Worm (Caenorhabditis elegans) whole organism, L3 larva: ENCODE results near the gene T12A7.2.

Experiments
- R02D3.7 ChIP-seq: fragments of 150-350 bp; optimal IDR thresholded peaks from 2 replicates; lab custom pipeline; 2014; ENCODE audit warnings: missing biosample characterization, missing genetic modification characterization
- ZK546.5 ChIP-seq: sonication (generic microtip); optimal IDR thresholded peaks from 2 replicates; lab custom pipeline; 2017; ENCODE audit warnings: missing biosample characterization, missing genetic modification characterization
- aly-2 ChIP-seq: fragments of 150-350 bp; optimal IDR thresholded peaks from 2 replicates; lab custom pipeline; 2014; ENCODE audit warnings: missing biosample characterization, missing genetic modification characterization
- ama-1 ChIP-seq: fragments of 150-350 bp; optimal IDR thresholded peaks from 2 replicates; lab custom pipeline; 2018
- ceh-16 ChIP-seq: sonication (generic microtip); optimal IDR thresholded peaks from 2 replicates; lab custom pipeline; 2017; ENCODE audit warnings: missing biosample characterization, missing genetic modification characterization
- ceh-28 ChIP-seq: fragments of 150-350 bp; optimal IDR thresholded peaks from 2 replicates; lab custom pipeline; 2014; ENCODE audit warnings: missing biosample characterization, missing genetic modification reagents, missing genetic modification characterization
- ceh-82 ChIP-seq: fragments of 150-350 bp; optimal IDR thresholded peaks from 2 replicates; lab custom pipeline; 2014; ENCODE audit warnings: missing biosample characterization, missing genetic modification characterization
- ceh-9 ChIP-seq: sonication (generic microtip); optimal IDR thresholded peaks from 2 replicates; lab custom pipeline; 2018; ENCODE audit warnings: missing biosample characterization, missing genetic modification characterization
- egl-5 ChIP-seq: fragments of 150-350 bp; optimal IDR thresholded peaks from 2 replicates; lab custom pipeline; 2017; ENCODE audit warnings: missing biosample characterization, missing genetic modification reagents, missing genetic modification characterization, inconsistent platforms
- elt-1 ChIP-seq: fragments of 150-350 bp; optimal IDR thresholded peaks from 2 replicates; lab custom pipeline; 2014; ENCODE audit warnings: missing biosample characterization, missing genetic modification characterization
- elt-2 ChIP-seq: sonication (generic microtip); optimal IDR thresholded peaks from 2 replicates; lab custom pipeline; 2016; ENCODE audit warnings: missing genetic modification reagents, mild to moderate bottlenecking, missing genetic modification characterization, missing compliant biosample characterization
- elt-3 ChIP-seq, 3 experiments: fragments of 150-350 bp in 1 of 3; sonication (generic microtip) in 2 of 3; optimal IDR thresholded peaks; 2 replicates in 2 of 3; 4 replicates in 1 of 3; lab custom pipeline; 2014 to 2017; ENCODE audit warnings: missing biosample characterization in 3 of 3, missing genetic modification characterization in 3 of 3
- fkh-10 ChIP-seq: sonication (generic microtip); optimal IDR thresholded peaks from 2 replicates; lab custom pipeline; 2017; ENCODE audit warnings: missing biosample characterization, missing genetic modification reagents, missing genetic modification characterization
- hmg-11 ChIP-seq: sonication (generic microtip); optimal IDR thresholded peaks from 2 replicates; lab custom pipeline; 2016; ENCODE audit warnings: missing genetic modification characterization, missing compliant biosample characterization
- jun-1 ChIP-seq: fragments of 150-350 bp; optimal IDR thresholded peaks from 2 replicates; lab custom pipeline; 2014; ENCODE audit warnings: missing biosample characterization, missing genetic modification reagents, missing genetic modification characterization
- lin-39 ChIP-seq: fragments of 150-350 bp; optimal IDR thresholded peaks from 2 replicates; lab custom pipeline; 2018; ENCODE audit warnings: missing biosample characterization, missing genetic modification reagents, missing genetic modification characterization
- lsy-12 ChIP-seq: sonication (generic microtip); optimal IDR thresholded peaks from 2 replicates; lab custom pipeline; 2016; ENCODE audit warnings: mild to moderate bottlenecking, missing genetic modification characterization, missing compliant biosample characterization
- mdl-1 ChIP-seq: fragments of 150-350 bp; optimal IDR thresholded peaks from 2 replicates; lab custom pipeline; 2014; ENCODE audit warnings: missing biosample characterization, missing genetic modification characterization
- nfya-1 ChIP-seq: sonication (generic microtip); optimal IDR thresholded peaks from 2 replicates; lab custom pipeline; 2017; ENCODE audit warnings: missing genetic modification characterization, mild to moderate bottlenecking, missing compliant biosample characterization, antibody characterized with exemption, moderate library complexity; ENCODE audit not compliant: insufficient read depth
- nhr-11 ChIP-seq: fragments of 150-350 bp; optimal IDR thresholded peaks from 2 replicates; lab custom pipeline; 2014; ENCODE audit warnings: missing biosample characterization, missing genetic modification characterization
- nhr-12 ChIP-seq: fragments of 150-350 bp; optimal IDR thresholded peaks from 2 replicates; lab custom pipeline; 2014; ENCODE audit warnings: missing biosample characterization, missing genetic modification characterization
- nhr-23 ChIP-seq: fragments of 150-350 bp; optimal IDR thresholded peaks from 2 replicates; lab custom pipeline; 2014; ENCODE audit warnings: missing biosample characterization, missing genetic modification reagents, missing genetic modification characterization
- nhr-237 ChIP-seq: fragments of 150-350 bp; optimal IDR thresholded peaks from 2 replicates; lab custom pipeline; 2014; ENCODE audit warnings: missing biosample characterization, missing genetic modification characterization
- nhr-25 ChIP-seq: sonication (generic microtip); optimal IDR thresholded peaks from 2 replicates; lab custom pipeline; 2017; ENCODE audit warnings: missing biosample characterization, missing genetic modification characterization
- nhr-43 ChIP-seq: sonication (generic microtip); optimal IDR thresholded peaks from 2 replicates; lab custom pipeline; 2016; ENCODE audit warnings: mild to moderate bottlenecking, missing genetic modification characterization, missing compliant biosample characterization; ENCODE audit not compliant: poor library complexity, severe bottlenecking
- nhr-67 ChIP-seq: fragments of 150-350 bp; optimal IDR thresholded peaks from 2 replicates; lab custom pipeline; 2014; ENCODE audit warnings: missing biosample characterization, missing genetic modification characterization
- pha-4 ChIP-seq: fragments of 150-350 bp; optimal IDR thresholded peaks from 2 replicates; lab custom pipeline; 2014; ENCODE audit warnings: missing biosample characterization, missing genetic modification reagents, missing genetic modification characterization
- pqm-1 ChIP-seq: fragments of 150-350 bp; optimal IDR thresholded peaks from 2 replicates; lab custom pipeline; 2017; ENCODE audit warnings: missing biosample characterization, missing genetic modification characterization, inconsistent platforms
- sea-2 ChIP-seq: fragments of 150-350 bp; sonication (generic microtip); optimal IDR thresholded peaks from 4 replicates; lab custom pipeline; 2014; ENCODE audit warnings: missing biosample characterization, missing genetic modification reagents, missing genetic modification characterization
- snpc-4 ChIP-seq: fragments of 150-350 bp; optimal IDR thresholded peaks from 2 replicates; lab custom pipeline; 2014; ENCODE audit warnings: missing biosample characterization, missing genetic modification characterization
- tbx-2 ChIP-seq: sonication (generic microtip); optimal IDR thresholded peaks from 2 replicates; lab custom pipeline; 2016; ENCODE audit warnings: mild to moderate bottlenecking, missing genetic modification characterization, missing compliant biosample characterization
- unc-39 ChIP-seq: sonication (generic microtip); optimal IDR thresholded peaks from 4 replicates; lab custom pipeline; 2017; ENCODE audit warnings: missing biosample characterization, missing genetic modification characterization
- unc-62 ChIP-seq: fragments of 150-350 bp; sonication (generic microtip); optimal IDR thresholded peaks from 4 replicates; lab custom pipeline; 2014; ENCODE audit warnings: missing biosample characterization, missing genetic modification reagents, missing genetic modification characterization
- zag-1 ChIP-seq: fragments of 150-350 bp; optimal IDR thresholded peaks from 2 replicates; lab custom pipeline; 2014; ENCODE audit warnings: missing biosample characterization, missing genetic modification characterization
- ztf-11 ChIP-seq: fragments of 150-350 bp; optimal IDR thresholded peaks from 2 replicates; lab custom pipeline; 2014; ENCODE audit warnings: missing biosample characterization, missing genetic modification characterization

Gene T12A7.2

DNA sequence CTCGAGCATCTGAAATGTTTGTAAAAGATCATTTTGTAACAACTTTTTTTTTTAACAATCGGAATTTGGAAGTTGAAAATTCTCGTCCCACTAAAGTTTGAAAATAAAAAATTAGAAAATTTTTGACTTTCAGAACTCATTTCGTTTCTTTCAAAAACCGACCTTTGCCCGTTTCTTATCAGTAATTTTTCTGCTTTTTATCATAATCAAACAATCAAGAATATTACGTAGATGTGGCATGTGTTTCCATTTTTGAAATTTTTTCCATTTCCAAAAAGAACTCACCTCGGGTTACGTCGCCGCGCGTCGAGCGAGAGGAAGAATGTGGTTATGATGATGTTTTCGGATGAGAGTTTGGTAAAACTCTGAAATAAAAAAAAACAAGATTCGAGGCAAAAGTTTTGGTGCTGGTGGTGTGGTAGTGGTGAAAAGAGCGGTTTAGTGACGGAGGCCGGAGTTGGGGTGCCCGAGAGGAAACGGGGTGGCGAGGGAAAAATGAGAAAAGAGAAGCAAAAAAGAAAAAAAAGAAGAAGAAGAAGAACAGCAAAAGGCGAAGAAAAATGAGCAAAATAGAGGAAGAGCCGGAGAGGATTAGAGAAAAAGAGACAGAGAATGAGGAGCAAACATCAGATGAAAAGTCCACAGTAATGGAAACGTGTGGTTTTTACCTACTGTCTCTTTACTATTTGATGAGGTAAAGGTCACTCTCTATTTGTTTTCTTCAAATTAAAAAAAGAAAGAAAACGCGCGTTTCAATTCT, at the start of gene T12A7.2:
T12A7.2 (minus strand) TSS at position 412 of the 760 bp plus-strand sequence.
- TF ChIP-seq pha-4 (tag; lab: Kevin White, UChicago) (peak; percentile 68), pqm-1 (peak; percentile 32), elt-2 (tag; lab: Kevin White, UChicago) (peak; percentile 80), nhr-23 (tag; lab: Kevin White, UChicago) (no peak), nhr-11 (tag; lab: Kevin White, UChicago) (no peak), snpc-4 (tag; lab: Kevin White, UChicago) (no peak), nhr-12 (no peak), mdl-1 (no peak), nfya-1 (peak; percentile 27), aly-2 (no peak)
- TF ChIP-seq, all 47 proteins: peak for 4

- TF ChIP-seq ama-1 (lab: Kevin White, UChicago) (no peak), pha-4 (tag; lab: Kevin White, UChicago) (peak; percentile 63), ceh-16 (tag; lab: Kevin White, UChicago) (no peak), unc-62 (peak; percentile 35), zag-1 (tag; lab: Kevin White, UChicago) (peak; percentile 44), lin-39 (tag; lab: Kevin White, UChicago) (peak; percentile 78), elt-2 (tag; lab: Kevin White, UChicago) (peak; percentile 4), fkh-10 (peak; percentile 74), sea-2 (GFP tag; lab: Kevin White, UChicago) (no peak), nhr-25 (tag; lab: Kevin White, UChicago) (peak; percentile 59), nfya-1 (peak; percentile 89), lsy-12 (tag; lab: Kevin White, UChicago) (peak; percentile 42), nhr-43 (peak; percentile 4), R02D3.7 (peak; percentile 51), elt-3 (tag; optimal IDR thresholded peaks at IDR 0.05; lab: Kevin White, UChicago) (no peak), nhr-23 (tag; lab: Kevin White, UChicago) (peak; percentile 74), snpc-4 (tag; lab: Kevin White, UChicago) (peak; percentile 72), elt-1 (peak; percentile 5), egl-5 (peak; percentile 74), tbx-2 (tag; lab: Kevin White, UChicago) (peak; percentile 14), ceh-28 (tag; lab: Kevin White, UChicago) (peak; percentile 13), nhr-11 (tag; lab: Kevin White, UChicago) (peak; percentile 41), jun-1 (peak; percentile 19), hmg-11 (tag; lab: Kevin White, UChicago) (peak; percentile 95), ztf-11 (no peak), ceh-82 (tag; lab: Kevin White, UChicago) (peak; percentile 17)
Measured at ce11 chrIV:11809708-11810114, 48.8 kb upstream of the T12A7.2 start.

- TF ChIP-seq nhr-23 (tag; lab: Kevin White, UChicago) (peak; percentile 84), nhr-237 (no peak), nhr-67 (tag; lab: Kevin White, UChicago) (no peak), nhr-25 (tag; lab: Kevin White, UChicago) (peak; percentile 28), nhr-43 (peak; percentile 69), elt-3 (tag; optimal IDR thresholded peaks at IDR 0.05; lab: Kevin White, UChicago) (peak in 2 of 3 experiments; percentile 42 to 67)
Measured at ce11 chrIV:11809047-11809446, 48.1 kb upstream of the T12A7.2 start.

DNA sequence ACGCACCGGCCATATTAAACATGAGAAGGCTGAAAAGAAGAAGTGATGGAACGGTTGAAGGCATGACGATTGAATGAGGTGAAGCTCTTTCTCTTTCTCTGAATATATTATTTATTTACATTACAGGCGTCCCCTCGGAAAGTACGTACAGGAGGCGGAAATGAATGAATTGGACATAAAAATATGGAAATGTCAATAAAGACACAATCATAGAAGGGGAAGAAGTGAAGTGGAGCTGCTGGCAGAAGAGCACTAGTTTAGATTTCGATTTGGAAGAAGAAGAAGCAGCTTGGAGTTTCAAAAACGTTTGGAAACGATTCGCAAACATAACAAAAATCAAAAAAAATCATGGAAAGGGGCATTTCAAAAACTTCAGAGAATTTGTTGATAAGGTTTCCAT, 43.1 kb upstream of the T12A7.2 start, which contains the start of gene H01G02.1:
H01G02.1 (minus strand) TSS at position 101 of the 400 bp plus-strand sequence.
- no peak for TF ChIP-seq ZK546.5 (tag; lab: Kevin White, UChicago)
- TF ChIP-seq nfya-1, result no peak
- no peak for TF ChIP-seq ceh-9 (tag; lab: Kevin White, UChicago)
- no peak for TF ChIP-seq unc-39 (tag; lab: Kevin White, UChicago)
- TF ChIP-seq nhr-25 (tag; lab: Kevin White, UChicago), result no peak
